Fruit fly (Drosophila melanogaster) whole organism, embryonic: ENCODE measurements around the gene Glut3.

Experiments used
- Adf1 ChIP-seq: fragments of 200-800 bp; sonication (Bioruptor generic); IDR thresholded peaks from 2 replicates; pipeline ENCODE4 v1.3.6; 2022; ENCODE audit warnings: missing biosample characterization, missing genetic modification characterization
- Atf-2 ChIP-seq: fragments of 200-800 bp; sonication (Bioruptor generic); optimal IDR thresholded peaks from 2 replicates; lab custom pipeline; 2016; ENCODE audit warnings: missing biosample characterization, missing genetic modification characterization
- B-H2 ChIP-seq: fragments of 200-800 bp; sonication (Bioruptor generic); optimal IDR thresholded peaks from 2 replicates; lab custom pipeline; 2018; ENCODE audit warnings: missing biosample characterization, mild to moderate bottlenecking, missing genetic modification characterization
- CG11093 ChIP-seq: fragments of 200-800 bp; sonication (Bioruptor generic); IDR thresholded peaks from 3 replicates; pipeline ENCODE4 v1.3.6; 2022; ENCODE audit warnings: missing biosample characterization, missing genetic modification characterization
- CG14014 ChIP-seq: fragments of 200-800 bp; sonication (Bioruptor generic); IDR thresholded peaks from 2 replicates; pipeline ENCODE4 v1.3.6; 2022; ENCODE audit warnings: missing biosample characterization, missing genetic modification characterization
- CG14860 ChIP-seq: fragments of 200-800 bp; sonication (Bioruptor generic); IDR thresholded peaks from 3 replicates; pipeline ENCODE4 v1.3.6; 2022; ENCODE audit warnings: missing biosample characterization, missing genetic modification characterization; ENCODE audit not compliant: partially characterized antibody
- CG15479 ChIP-seq: fragments of 200-800 bp; sonication (Bioruptor generic); optimal IDR thresholded peaks from 3 replicates; lab custom pipeline; 2019; ENCODE audit warnings: missing biosample characterization, mild to moderate bottlenecking, missing genetic modification characterization, moderate library complexity
- CG15514 ChIP-seq: fragments of 200-800 bp; sonication (Bioruptor generic); optimal IDR thresholded peaks from 3 replicates; lab custom pipeline; 2017; ENCODE audit warnings: missing biosample characterization, missing genetic modification characterization, mild to moderate bottlenecking, moderate library complexity, missing genetic modification reagents
- CG15601 ChIP-seq: fragments of 200-800 bp; sonication (Bioruptor generic); optimal IDR thresholded peaks from 3 replicates; lab custom pipeline; 2019; ENCODE audit warnings: missing biosample characterization, mild to moderate bottlenecking, missing genetic modification characterization, moderate library complexity
- CG18619 ChIP-seq: fragments of 200-800 bp; sonication (Bioruptor generic); optimal IDR thresholded peaks from 3 replicates; lab custom pipeline; 2017; ENCODE audit warnings: missing biosample characterization, mild to moderate bottlenecking, missing genetic modification characterization
- CG2199 ChIP-seq: fragments of 200-800 bp; sonication (Bioruptor generic); IDR thresholded peaks from 3 replicates; pipeline ENCODE4 v1.3.6; 2022; ENCODE audit warnings: missing biosample characterization, missing genetic modification characterization
- CG3065 ChIP-seq: fragments of 200-800 bp; sonication (Bioruptor generic); optimal IDR thresholded peaks from 2 replicates; lab custom pipeline; 2016; ENCODE audit warnings: missing biosample characterization, missing genetic modification characterization
- CG3163 ChIP-seq: fragments of 200-800 bp; sonication (Bioruptor generic); optimal IDR thresholded peaks from 3 replicates; lab custom pipeline; 2016; ENCODE audit warnings: missing biosample characterization, missing genetic modification characterization
- CG32767 ChIP-seq: fragments of 200-800 bp; sonication (Bioruptor generic); IDR thresholded peaks from 2 replicates; pipeline ENCODE4 v1.3.6; 2022; ENCODE audit warnings: missing biosample characterization, missing genetic modification characterization
- CG4854 ChIP-seq: fragments of 200-800 bp; sonication (Bioruptor generic); optimal IDR thresholded peaks from 2 replicates; lab custom pipeline; 2016; ENCODE audit warnings: missing biosample characterization, missing genetic modification characterization, inconsistent platforms
- CG7963 ChIP-seq: fragments of 200-800 bp; sonication (Bioruptor generic); IDR thresholded peaks from 3 replicates; pipeline ENCODE4 v1.3.6; 2022; ENCODE audit warnings: missing biosample characterization, missing genetic modification characterization; ENCODE audit not compliant: partially characterized antibody
- CG9932 ChIP-seq: fragments of 200-800 bp; sonication (Bioruptor generic); IDR thresholded peaks from 2 replicates; pipeline ENCODE4 v1.3.6; 2022; ENCODE audit warnings: missing biosample characterization, missing genetic modification characterization
- CoRest ChIP-seq: fragments of 200-800 bp; sonication (Bioruptor generic); optimal IDR thresholded peaks from 3 replicates; lab custom pipeline; 2018; ENCODE audit warnings: missing biosample characterization, mild to moderate bottlenecking, missing genetic modification characterization, moderate library complexity
- Dbx ChIP-seq: fragments of 200-800 bp; sonication (Bioruptor generic); IDR thresholded peaks from 3 replicates; pipeline ENCODE4 v1.3.6; 2022; ENCODE audit warnings: missing biosample characterization, missing genetic modification characterization
- Deaf1 ChIP-seq: fragments of 200-800 bp; optimal IDR thresholded peaks from 3 replicates; lab custom pipeline; 2019; ENCODE audit warnings: missing biosample characterization, mild to moderate bottlenecking, missing genetic modification characterization, moderate library complexity
- Eip74EF ChIP-seq, 2 experiments: fragments of 200-800 bp in 1 of 2; fragments of >200 bp in 1 of 2; sonication (Bioruptor generic) in 1 of 2; optimal IDR thresholded peaks; 2 replicates each; lab custom pipeline; 2017 to 2019; ENCODE audit warnings: missing biosample characterization in 2 of 2, missing genetic modification characterization in 2 of 2, mild to moderate bottlenecking in 1 of 2, moderate library complexity in 1 of 2
- Fer1 ChIP-seq: fragments of 200-800 bp; sonication (Bioruptor generic); optimal IDR thresholded peaks from 2 replicates; lab custom pipeline; 2017; ENCODE audit warnings: missing biosample characterization, mild to moderate bottlenecking, missing genetic modification characterization
- GATAe ChIP-seq: fragments of 200-800 bp; sonication (Bioruptor generic); conservative IDR thresholded peaks from 2 replicates; pipeline ENCODE4 v1.3.6; 2022; ENCODE audit warnings: missing biosample characterization, missing genetic modification characterization
- Pdp1 ChIP-seq, 2 experiments: fragments of 200-800 bp; sonication (Bioruptor generic); optimal IDR thresholded peaks; 3 replicates each; lab custom pipeline; 2016; ENCODE audit warnings: missing biosample characterization in 2 of 2, missing genetic modification characterization in 2 of 2, mild to moderate bottlenecking in 1 of 2, moderate library complexity in 1 of 2
- Ptx1 ChIP-seq: fragments of 200-800 bp; sonication (Bioruptor generic); IDR thresholded peaks from 2 replicates; pipeline ENCODE4 v1.3.6; 2022; ENCODE audit warnings: missing biosample characterization, missing genetic modification characterization
- Tbp ChIP-seq: fragments of >200 bp; optimal IDR thresholded peaks from 2 replicates; lab custom pipeline; 2018; ENCODE audit warnings: missing biosample characterization, missing genetic modification characterization
- ash1 ChIP-seq: fragments of 200-800 bp; sonication (Bioruptor generic); optimal IDR thresholded peaks from 2 replicates; lab custom pipeline; 2018; ENCODE audit warnings: missing biosample characterization, mild to moderate bottlenecking, missing genetic modification characterization
- ato ChIP-seq: fragments of 200-800 bp; sonication (Bioruptor generic); IDR thresholded peaks from 2 replicates; pipeline ENCODE4 v1.3.6; 2022; ENCODE audit warnings: missing biosample characterization, missing genetic modification characterization; ENCODE audit not compliant: partially characterized antibody
- bsh ChIP-seq, 2 experiments: fragments of 200-800 bp; sonication (Bioruptor generic); optimal IDR thresholded peaks; 2 replicates each; lab custom pipeline; 2017 to 2018; ENCODE audit warnings: mild to moderate bottlenecking in 2 of 2, missing biosample characterization in 2 of 2, missing genetic modification characterization in 2 of 2, moderate library complexity in 1 of 2
- ci ChIP-seq: fragments of 200-800 bp; sonication (Bioruptor generic); IDR thresholded peaks from 3 replicates; pipeline ENCODE4 v1.3.6; 2022; ENCODE audit warnings: missing biosample characterization, missing genetic modification characterization
- dmrt99B ChIP-seq: fragments of 200-800 bp; sonication (Bioruptor generic); optimal IDR thresholded peaks from 2 replicates; lab custom pipeline; 2018; ENCODE audit warnings: missing biosample characterization, mild to moderate bottlenecking, missing genetic modification characterization, moderate library complexity
- gce ChIP-seq: fragments of 200-800 bp; sonication (Bioruptor generic); IDR thresholded peaks from 3 replicates; pipeline ENCODE4 v1.3.6; 2022; ENCODE audit warnings: missing biosample characterization, missing genetic modification characterization
- gcm ChIP-seq: fragments of 200-800 bp; sonication (Bioruptor generic); optimal IDR thresholded peaks from 2 replicates; lab custom pipeline; 2019; ENCODE audit warnings: missing biosample characterization, mild to moderate bottlenecking, missing genetic modification characterization, moderate library complexity
- hkb ChIP-seq, 2 experiments: fragments of 200-800 bp in 1 of 2; fragments of >200 bp in 1 of 2; sonication (Bioruptor generic) in 1 of 2; IDR thresholded peaks in 1 of 2; optimal IDR thresholded peaks in 1 of 2; 2 replicates each; pipeline versions ENCODE4 v1.3.6 to Lab custom; 2017 to 2022; ENCODE audit warnings: missing biosample characterization in 1 of 2, missing genetic modification characterization in 1 of 2
- onecut ChIP-seq: fragments of 200-800 bp; sonication (Bioruptor generic); IDR thresholded peaks from 2 replicates; pipeline ENCODE4 v1.3.6; 2022; ENCODE audit warnings: missing biosample characterization, missing genetic modification characterization
- pfk ChIP-seq: fragments of 200-800 bp; sonication (Bioruptor generic); optimal IDR thresholded peaks from 2 replicates; lab custom pipeline; 2018; ENCODE audit warnings: missing biosample characterization, mild to moderate bottlenecking, missing genetic modification characterization, moderate library complexity
- psq ChIP-seq: fragments of 200-800 bp; sonication (Bioruptor generic); optimal IDR thresholded peaks from 2 replicates; lab custom pipeline; 2017; ENCODE audit warnings: missing biosample characterization, missing genetic modification characterization
- repo ChIP-seq: fragments of 200-800 bp; sonication (Bioruptor generic); optimal IDR thresholded peaks from 2 replicates; lab custom pipeline; 2016; ENCODE audit warnings: missing biosample characterization, missing genetic modification characterization
- rib ChIP-seq: fragments of 200-800 bp; sonication (Bioruptor generic); IDR thresholded peaks from 2 replicates; pipeline ENCODE4 v1.3.6; 2022; ENCODE audit warnings: missing biosample characterization, missing genetic modification characterization
- sens ChIP-seq: fragments of 200-800 bp; sonication (Bioruptor generic); peaks from one replicate; lab custom pipeline; 2016; ENCODE audit warnings: missing biosample characterization, missing genetic modification characterization
- seq ChIP-seq: fragments of 200-800 bp; sonication (Bioruptor generic); IDR thresholded peaks from 2 replicates; pipeline ENCODE4 v1.3.6; 2022; ENCODE audit warnings: missing biosample characterization, missing genetic modification characterization
- sna ChIP-seq: fragments of 200-800 bp; sonication (Bioruptor generic); IDR thresholded peaks from 2 replicates; pipeline ENCODE4 v1.3.6; 2022; ENCODE audit warnings: missing biosample characterization, missing genetic modification characterization; ENCODE audit not compliant: partially characterized antibody
- sr ChIP-seq: fragments of 200-800 bp; sonication (Bioruptor generic); IDR thresholded peaks from 3 replicates; pipeline ENCODE4 v1.3.6; 2022; ENCODE audit warnings: missing biosample characterization, missing genetic modification characterization
- tll ChIP-seq, 2 experiments: fragments of 200-800 bp in 1 of 2; fragments of >200 bp in 1 of 2; sonication (Bioruptor generic) in 1 of 2; optimal IDR thresholded peaks; 2 replicates each; lab custom pipeline; 2017 to 2019; ENCODE audit warnings: missing biosample characterization in 2 of 2, missing genetic modification characterization in 2 of 2, mild to moderate bottlenecking in 1 of 2, moderate library complexity in 1 of 2
- tna ChIP-seq: fragments of 200-800 bp; sonication (Bioruptor generic); IDR thresholded peaks from 2 replicates; pipeline ENCODE4 v1.3.6; 2022; ENCODE audit warnings: missing biosample characterization, missing genetic modification characterization; ENCODE audit not compliant: partially characterized antibody
- vnd ChIP-seq: fragments of 200-800 bp; sonication (Bioruptor generic); IDR thresholded peaks from 3 replicates; pipeline ENCODE4 v1.3.6; 2022; ENCODE audit warnings: missing biosample characterization, missing genetic modification characterization; ENCODE audit not compliant: partially characterized antibody
- zen ChIP-seq: fragments of 200-800 bp; sonication (Bioruptor generic); optimal IDR thresholded peaks from 3 replicates; lab custom pipeline; 2018; ENCODE audit warnings: missing biosample characterization, mild to moderate bottlenecking, missing genetic modification characterization, moderate library complexity

Glut3 gene

dm6 chr3R:16763907-16764573 lies 24.1 kb upstream of the Glut3 start (continued):
- TF ChIP-seq CG14014 (GFP tag; lab: Robert Waterston, UW) (0 out of 2 replicates have a peak, but pooled peaks have one; percentile 28), Dbx (GFP tag; lab: Robert Waterston, UW) (0 out of 3 replicates have a peak, but pooled peaks have one; percentile 33), CG4854 (GFP tag; lab: Kevin White, UChicago) (no peak), pfk (GFP tag; lab: Kevin White, UChicago) (no peak), seq (peak; percentile 90), tll (GFP tag; optimal IDR thresholded peaks at IDR 0.05; lab: Kevin White, UChicago) (peak; percentile 89 to 92), CG11093 (GFP tag; lab: Robert Waterston, UW) (no peak), repo (GFP tag; lab: Kevin White, UChicago) (no peak), vnd (GFP tag; lab: Robert Waterston, UW) (peak; percentile 60), CG32767 (GFP tag; lab: Robert Waterston, UW) (peak; percentile 83), sens (GFP tag; lab: Kevin White, UChicago) (peak; percentile 69), CG15479 (GFP tag; lab: Kevin White, UChicago) (peak; percentile 49), GATAe (GFP tag; lab: Robert Waterston, UW) (peak; percentile 90), ci (GFP tag; lab: Robert Waterston, UW) (no peak), tna (GFP tag; lab: Robert Waterston, UW) (peak; percentile 72; the same call in 1 of the 2 replicates), ato (GFP tag; lab: Robert Waterston, UW) (peak; percentile 64), Adf1 (peak; percentile 100), gcm (GFP tag; lab: Kevin White, UChicago) (peak; percentile 68), CG3163 (GFP tag; lab: Kevin White, UChicago) (peak; percentile 34), CoRest (tag; lab: Kevin White, UChicago) (peak; percentile 80), onecut (GFP tag; lab: Robert Waterston, UW) (peak; percentile 49; the same call in 1 of the 2 replicates), zen (tag; lab: Kevin White, UChicago) (peak; percentile 89), ash1 (GFP tag; lab: Kevin White, UChicago) (peak; percentile 90), CG15514 (GFP tag; lab: Kevin White, UChicago) (no peak), gce (0 out of 3 replicates have a peak, but pooled peaks have one; percentile 20), psq (GFP tag; lab: Kevin White, UChicago) (peak; percentile 37), Ptx1 (GFP tag; lab: Robert Waterston, UW) (no peak), bsh (GFP tag; optimal IDR thresholded peaks at IDR 0.05; lab: Kevin White, UChicago) (no peak), CG15601 (tag; lab: Kevin White, UChicago) (no peak), hkb (optimal IDR thresholded peaks at IDR 0.05; lab: Kevin White, UChicago) (no peak), hkb (GFP tag; IDR thresholded peaks at IDR 0.05; lab: Robert Waterston, UW) (0 out of 2 replicates have a peak, but pooled peaks have one; percentile 48), Atf-2 (GFP tag; lab: Kevin White, UChicago) (no peak), Tbp (GFP tag; lab: Kevin White, UChicago) (no peak), CG18619 (no peak), dmrt99B (no peak), Deaf1 (tag; lab: Kevin White, UChicago) (peak; percentile 66), CG7963 (GFP tag; lab: Robert Waterston, UW) (no peak), rib (GFP tag; lab: Robert Waterston, UW) (peak; percentile 80), Eip74EF (GFP tag; optimal IDR thresholded peaks at IDR 0.05; lab: Kevin White, UChicago) (peak in 1 of 2 experiments; percentile 13), B-H2 (GFP tag; lab: Kevin White, UChicago) (peak; percentile 7), CG14860 (0 out of 3 replicates have a peak, but pooled peaks have one; percentile 14), CG9932 (GFP tag; lab: Robert Waterston, UW) (no peak), CG2199 (GFP tag; lab: Robert Waterston, UW) (0 out of 3 replicates have a peak, but pooled peaks have one; percentile 35), Fer1 (GFP tag; lab: Kevin White, UChicago) (no peak), sr (peak; percentile 51; the same call in 2 of the 3 replicates), Pdp1 (GFP tag; optimal IDR thresholded peaks at IDR 0.05; lab: Kevin White, UChicago) (peak in 1 of 2 experiments; percentile 80), sna (GFP tag; lab: Robert Waterston, UW) (0 out of 2 replicates have a peak, but pooled peaks have one; percentile 57), CG3065 (GFP tag; lab: Kevin White, UChicago) (peak; percentile 91)
